Fruit fly (Drosophila melanogaster) S2 (cell line): ENCODE results near the gene Pldn.

Source experiments
- CG8478 ChIP-seq: fragments of >200 bp; optimal IDR thresholded peaks from 2 replicates; lab custom pipeline; 2018
- CTCF ChIP-seq, 2 experiments: fragments of >200 bp; optimal IDR thresholded peaks; 2 replicates each; lab custom pipeline; 2018

DNA sequence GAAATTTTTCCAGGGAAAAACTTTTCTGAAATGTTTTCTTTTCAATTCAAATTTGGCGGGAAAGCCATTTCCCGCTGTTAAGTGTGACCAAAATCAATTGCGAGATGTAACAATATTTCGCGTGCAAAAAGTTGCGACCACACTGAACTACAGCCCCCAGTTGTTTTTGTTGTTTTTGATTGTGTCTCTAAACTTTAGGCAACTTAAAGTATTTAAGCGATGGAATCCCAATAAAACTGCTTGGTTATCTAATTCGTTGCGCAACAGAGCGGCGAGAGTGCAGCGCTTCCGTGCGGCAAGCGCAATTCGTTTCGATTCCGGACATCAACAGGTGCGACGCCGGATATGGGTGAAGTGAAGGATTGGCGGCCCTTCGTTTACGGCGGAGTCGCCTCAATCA lies 29.6 kb upstream of the Pldn start, which contains the start of gene Bmcp:
- TF ChIP-seq CTCF (optimal IDR thresholded peaks at IDR 0.05; lab: Kevin White, UChicago) (no peak), CG8478 (lab: Kevin White, UChicago) (no peak)
